Fruit fly (Drosophila melanogaster) whole organism, embryonic: ENCODE data around the gene CG12194.

Source experiments
- Antp ChIP-seq: fragments of 200-800 bp; sonication (Bioruptor generic); optimal IDR thresholded peaks from 3 replicates; lab custom pipeline; 2016; ENCODE audit warnings: missing biosample characterization, missing genetic modification characterization
- Asciz ChIP-seq: fragments of 200-800 bp; sonication (Bioruptor generic); optimal IDR thresholded peaks from 2 replicates; lab custom pipeline; 2017; ENCODE audit warnings: missing biosample characterization, mild to moderate bottlenecking, missing genetic modification characterization, missing genetic modification reagents
- BtbVII ChIP-seq: fragments of 200-800 bp; sonication (Bioruptor generic); optimal IDR thresholded peaks from 3 replicates; lab custom pipeline; 2017; ENCODE audit warnings: missing biosample characterization, mild to moderate bottlenecking, missing genetic modification characterization
- Bteb2 ChIP-seq: fragments of 200-800 bp; sonication (Bioruptor generic); optimal IDR thresholded peaks from 2 replicates; lab custom pipeline; 2016; ENCODE audit warnings: missing biosample characterization, missing genetic modification characterization
- CG10366 ChIP-seq: fragments of 200-800 bp; sonication (Bioruptor generic); IDR thresholded peaks from 2 replicates; pipeline ENCODE4 v1.3.6; 2022; ENCODE audit warnings: missing biosample characterization, missing genetic modification characterization
- CG1233 ChIP-seq: fragments of 200-800 bp; sonication (Bioruptor generic); optimal IDR thresholded peaks from 4 replicates; lab custom pipeline; 2018; ENCODE audit warnings: missing biosample characterization, mild to moderate bottlenecking, missing genetic modification characterization
- CG12659 ChIP-seq: fragments of 200-800 bp; sonication (Bioruptor generic); optimal IDR thresholded peaks from 3 replicates; lab custom pipeline; 2017; ENCODE audit warnings: mild to moderate bottlenecking, missing biosample characterization, missing genetic modification reagents, missing genetic modification characterization
- CG12744 ChIP-seq: fragments of 200-800 bp; sonication (Bioruptor generic); optimal IDR thresholded peaks from 2 replicates; lab custom pipeline; 2016; ENCODE audit warnings: missing biosample characterization, missing genetic modification characterization
- CG12942 ChIP-seq: fragments of 200-800 bp; sonication (Bioruptor generic); optimal IDR thresholded peaks from 3 replicates; lab custom pipeline; 2016; ENCODE audit warnings: missing biosample characterization, missing genetic modification characterization
- CG13624 ChIP-seq: fragments of 200-800 bp; sonication (Bioruptor generic); optimal IDR thresholded peaks from 2 replicates; lab custom pipeline; 2016; ENCODE audit warnings: missing biosample characterization, missing genetic modification characterization
- CG15696 ChIP-seq: fragments of 200-800 bp; sonication (Bioruptor generic); optimal IDR thresholded peaks from 2 replicates; lab custom pipeline; 2019; ENCODE audit warnings: missing biosample characterization, mild to moderate bottlenecking, missing genetic modification characterization, moderate library complexity
- CG16815 ChIP-seq: fragments of 200-800 bp; sonication (Bioruptor generic); optimal IDR thresholded peaks from 3 replicates; lab custom pipeline; 2017; ENCODE audit warnings: missing biosample characterization, mild to moderate bottlenecking, missing genetic modification characterization
- CG17612 ChIP-seq: fragments of 200-800 bp; sonication (Bioruptor generic); IDR thresholded peaks from 2 replicates; pipeline ENCODE4 v1.3.6; 2022; ENCODE audit warnings: missing biosample characterization, missing genetic modification characterization
- CG17802 ChIP-seq: fragments of 200-800 bp; sonication (Bioruptor generic); optimal IDR thresholded peaks from 2 replicates; lab custom pipeline; 2018; ENCODE audit warnings: missing biosample characterization, mild to moderate bottlenecking, missing genetic modification characterization, moderate library complexity
- CG18476 ChIP-seq: fragments of 200-800 bp; sonication (Bioruptor generic); optimal IDR thresholded peaks from 2 replicates; lab custom pipeline; 2016; ENCODE audit warnings: missing biosample characterization, mild to moderate bottlenecking, missing genetic modification characterization
- CG2875 ChIP-seq: fragments of 200-800 bp; sonication (Bioruptor generic); optimal IDR thresholded peaks from 2 replicates; lab custom pipeline; 2017; ENCODE audit warnings: missing biosample characterization, mild to moderate bottlenecking, missing genetic modification characterization, missing genetic modification reagents
- CG30403 ChIP-seq: fragments of 200-800 bp; sonication (Bioruptor generic); optimal IDR thresholded peaks from 3 replicates; lab custom pipeline; 2016; ENCODE audit warnings: missing biosample characterization, missing genetic modification characterization
- CG34376 ChIP-seq: fragments of 200-800 bp; sonication (Bioruptor generic); optimal IDR thresholded peaks from 2 replicates; lab custom pipeline; 2018; ENCODE audit warnings: missing biosample characterization, mild to moderate bottlenecking, missing genetic modification characterization
- CG3726 ChIP-seq: fragments of 200-800 bp; sonication (Bioruptor generic); IDR thresholded peaks from 3 replicates; pipeline ENCODE4, ENCODE4 v1.3.6; 2022; ENCODE audit warnings: missing biosample characterization, missing genetic modification characterization
- CG4328 ChIP-seq: fragments of 200-800 bp; sonication (Bioruptor generic); optimal IDR thresholded peaks from 3 replicates; lab custom pipeline; 2017; ENCODE audit warnings: missing biosample characterization, missing genetic modification reagents, missing genetic modification characterization
- CG4707 ChIP-seq: fragments of 200-800 bp; sonication (Bioruptor generic); optimal IDR thresholded peaks from 2 replicates; lab custom pipeline; 2018; ENCODE audit warnings: missing biosample characterization, mild to moderate bottlenecking, missing genetic modification characterization, moderate library complexity
- CG6272 ChIP-seq: fragments of 200-800 bp; sonication (Bioruptor generic); IDR thresholded peaks from 2 replicates; pipeline ENCODE4 v1.3.6; 2022; ENCODE audit warnings: missing biosample characterization, missing genetic modification characterization
- CG6683 ChIP-seq: fragments of 200-800 bp; sonication (Bioruptor generic); optimal IDR thresholded peaks from 2 replicates; lab custom pipeline; 2017; ENCODE audit warnings: missing biosample characterization, mild to moderate bottlenecking, missing genetic modification characterization, missing genetic modification reagents
- CG7745 ChIP-seq: fragments of 200-800 bp; sonication (Bioruptor generic); optimal IDR thresholded peaks from 2 replicates; lab custom pipeline; 2018; ENCODE audit warnings: missing biosample characterization, mild to moderate bottlenecking, missing genetic modification characterization, moderate library complexity
- D ChIP-seq, 2 experiments: fragments of 200-800 bp in 1 of 2; fragments of >200 bp in 1 of 2; sonication (Bioruptor generic) in 1 of 2; optimal IDR thresholded peaks; 2 replicates in 1 of 2; 3 replicates in 1 of 2; lab custom pipeline; 2017; ENCODE audit warnings: mild to moderate bottlenecking in 1 of 2, missing biosample characterization in 1 of 2, missing genetic modification characterization in 1 of 2, missing genetic modification reagents in 1 of 2
- D19B ChIP-seq: fragments of 200-800 bp; sonication (Bioruptor generic); optimal IDR thresholded peaks from 2 replicates; lab custom pipeline; 2017; ENCODE audit warnings: missing biosample characterization, mild to moderate bottlenecking, missing genetic modification characterization
- Dek ChIP-seq: fragments of 200-800 bp; sonication (Bioruptor generic); optimal IDR thresholded peaks from 3 replicates; lab custom pipeline; 2019; ENCODE audit warnings: missing biosample characterization, mild to moderate bottlenecking, missing genetic modification characterization, moderate library complexity
- Dp ChIP-seq: fragments of 200-800 bp; sonication (Bioruptor generic); optimal IDR thresholded peaks from 2 replicates; lab custom pipeline; 2018; ENCODE audit warnings: missing biosample characterization, mild to moderate bottlenecking, missing genetic modification characterization, moderate library complexity
- Gsc ChIP-seq: fragments of 200-800 bp; sonication (Bioruptor generic); IDR thresholded peaks from 2 replicates; pipeline ENCODE4 v1.3.6; 2022; ENCODE audit warnings: missing biosample characterization, missing genetic modification characterization
- Hr39 ChIP-seq: fragments of >200 bp; optimal IDR thresholded peaks from 2 replicates; lab custom pipeline; 2017
- Hr51 ChIP-seq, 2 experiments: fragments of 200-800 bp; sonication (Bioruptor generic); optimal IDR thresholded peaks; 2 replicates in 1 of 2; 3 replicates in 1 of 2; lab custom pipeline; 2016 to 2018; ENCODE audit warnings: missing biosample characterization in 2 of 2, missing genetic modification characterization in 2 of 2, mild to moderate bottlenecking in 1 of 2, moderate library complexity in 1 of 2
- Jarid2 ChIP-seq: fragments of 200-800 bp; sonication (Bioruptor generic); optimal IDR thresholded peaks from 3 replicates; lab custom pipeline; 2017; ENCODE audit warnings: mild to moderate bottlenecking, missing biosample characterization, missing genetic modification reagents, missing genetic modification characterization
- Kr ChIP-seq: fragments of 200-800 bp; sonication (Bioruptor generic); optimal IDR thresholded peaks from 2 replicates; lab custom pipeline; 2017; ENCODE audit warnings: missing biosample characterization, mild to moderate bottlenecking, missing genetic modification characterization
- NC2α ChIP-seq: fragments of 200-800 bp; sonication (Bioruptor generic); optimal IDR thresholded peaks from 2 replicates; lab custom pipeline; 2016; ENCODE audit warnings: missing biosample characterization, missing genetic modification characterization
- Nf-YB ChIP-seq: fragments of 200-800 bp; sonication (Bioruptor generic); optimal IDR thresholded peaks from 3 replicates; lab custom pipeline; 2019; ENCODE audit warnings: missing biosample characterization, mild to moderate bottlenecking, missing genetic modification characterization, moderate library complexity
- Ptx1 ChIP-seq: fragments of 200-800 bp; sonication (Bioruptor generic); IDR thresholded peaks from 2 replicates; pipeline ENCODE4 v1.3.6; 2022; ENCODE audit warnings: missing biosample characterization, missing genetic modification characterization
- Rfx ChIP-seq: fragments of 200-800 bp; sonication (Bioruptor generic); IDR thresholded peaks from 2 replicates; pipeline ENCODE4 v1.3.6; 2022; ENCODE audit warnings: missing biosample characterization, missing genetic modification characterization
- Vsx1 ChIP-seq: fragments of 200-800 bp; sonication (Bioruptor generic); optimal IDR thresholded peaks from 2 replicates; lab custom pipeline; 2017; ENCODE audit warnings: missing biosample characterization, mild to moderate bottlenecking, missing genetic modification characterization, missing genetic modification reagents
- chm ChIP-seq: fragments of 200-800 bp; sonication (Bioruptor generic); IDR thresholded peaks from 2 replicates; pipeline ENCODE4 v1.3.6; 2022; ENCODE audit warnings: missing biosample characterization, missing genetic modification characterization
- dati ChIP-seq: fragments of 200-800 bp; sonication (Bioruptor generic); IDR thresholded peaks from 2 replicates; pipeline ENCODE4 v1.3.6; 2022; ENCODE audit warnings: missing biosample characterization, missing genetic modification characterization
- exex ChIP-seq: fragments of 200-800 bp; sonication (Bioruptor generic); optimal IDR thresholded peaks from 4 replicates; lab custom pipeline; 2018; ENCODE audit warnings: missing biosample characterization, mild to moderate bottlenecking, missing genetic modification characterization, moderate library complexity
- jing ChIP-seq: fragments of 200-800 bp; sonication (Bioruptor generic); optimal IDR thresholded peaks from 2 replicates; lab custom pipeline; 2018; ENCODE audit warnings: missing biosample characterization, mild to moderate bottlenecking, missing genetic modification characterization
- lilli ChIP-seq: fragments of 200-800 bp; sonication (Bioruptor generic); optimal IDR thresholded peaks from 3 replicates; lab custom pipeline; 2016; ENCODE audit warnings: missing biosample characterization, missing genetic modification characterization
- nau ChIP-seq: fragments of 200-800 bp; sonication (Bioruptor generic); optimal IDR thresholded peaks from 3 replicates; lab custom pipeline; 2017; ENCODE audit warnings: missing biosample characterization, mild to moderate bottlenecking, missing genetic modification characterization, missing genetic modification reagents
- otp ChIP-seq: fragments of 200-800 bp; sonication (Bioruptor generic); IDR thresholded peaks from 3 replicates; pipeline ENCODE4, ENCODE4 v1.3.6; 2022; ENCODE audit warnings: missing biosample characterization, missing genetic modification characterization
- pnt ChIP-seq: fragments of 200-800 bp; sonication (Bioruptor generic); optimal IDR thresholded peaks from 3 replicates; lab custom pipeline; 2016; ENCODE audit warnings: missing biosample characterization, missing genetic modification characterization
- rib ChIP-seq: fragments of 200-800 bp; sonication (Bioruptor generic); IDR thresholded peaks from 2 replicates; pipeline ENCODE4 v1.3.6; 2022; ENCODE audit warnings: missing biosample characterization, missing genetic modification characterization
- schlank ChIP-seq: fragments of 200-800 bp; sonication (Bioruptor generic); optimal IDR thresholded peaks from 2 replicates; lab custom pipeline; 2018; ENCODE audit warnings: missing biosample characterization, mild to moderate bottlenecking, missing genetic modification characterization
- sd ChIP-seq: fragments of 200-800 bp; sonication (Bioruptor generic); optimal IDR thresholded peaks from 3 replicates; lab custom pipeline; 2018; ENCODE audit warnings: missing biosample characterization, mild to moderate bottlenecking, missing genetic modification characterization, moderate library complexity
- slou ChIP-seq: fragments of 200-800 bp; sonication (Bioruptor generic); optimal IDR thresholded peaks from 3 replicates; lab custom pipeline; 2016; ENCODE audit warnings: missing biosample characterization, missing genetic modification characterization
- vvl ChIP-seq: fragments of 200-800 bp; sonication (Bioruptor generic); IDR thresholded peaks from 2 replicates; pipeline ENCODE4 v1.3.6; 2022; ENCODE audit warnings: missing biosample characterization, missing genetic modification characterization

CG12194 gene

DNA sequence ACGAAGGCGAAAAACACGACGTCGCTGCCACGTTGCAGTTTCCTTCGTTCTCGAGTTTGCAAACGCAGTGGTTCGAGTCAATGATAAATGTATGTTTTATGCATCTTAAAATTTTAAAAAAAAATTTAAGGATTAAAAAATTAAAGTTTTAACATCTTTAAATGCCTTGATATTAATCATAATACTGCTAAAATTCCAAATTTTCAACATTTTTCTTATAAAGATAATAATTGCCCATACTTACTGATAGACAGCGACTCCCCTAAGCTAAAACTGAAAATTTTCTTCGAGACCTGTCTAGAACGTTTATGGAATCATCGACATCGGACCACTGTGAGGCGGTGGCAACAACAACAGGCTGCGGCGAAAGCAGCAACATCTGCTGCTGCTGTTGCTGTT lies 16.8 kb upstream of the CG12194 start (continued):
- TF ChIP-seq NC2α (GFP tag; lab: Kevin White, UChicago): no peak
- no peak for TF ChIP-seq pnt (GFP tag; lab: Kevin White, UChicago)
- peak; percentile 63 for TF ChIP-seq nau (GFP tag; lab: Kevin White, UChicago)
- no peak for TF ChIP-seq CG3726 (GFP tag; lab: Robert Waterston, UW)
- no peak for TF ChIP-seq CG17802 (tag; lab: Kevin White, UChicago)
- no peak for TF ChIP-seq Nf-YB
- peak; percentile 57 for TF ChIP-seq CG6683
- TF ChIP-seq CG34376 (GFP tag; lab: Kevin White, UChicago): peak; percentile 65
- peak; percentile 1 for TF ChIP-seq Bteb2 (GFP tag; lab: Kevin White, UChicago)
- peak; percentile 39 for TF ChIP-seq CG10366 (GFP tag; lab: Robert Waterston, UW)
- peak; percentile 42 for TF ChIP-seq CG16815 (GFP tag; lab: Kevin White, UChicago)
- TF ChIP-seq BtbVII (GFP tag; lab: Kevin White, UChicago): peak; percentile 70
- no peak for TF ChIP-seq CG17612
- TF ChIP-seq jing (GFP tag; lab: Kevin White, UChicago): no peak
- TF ChIP-seq Dek (tag; lab: Kevin White, UChicago): peak; percentile 71
- TF ChIP-seq chm (GFP tag; lab: Robert Waterston, UW): no peak
- TF ChIP-seq Ptx1 (GFP tag; lab: Robert Waterston, UW): peak; percentile 70
- no peak for TF ChIP-seq CG6272
- no peak for TF ChIP-seq dati
- no peak for TF ChIP-seq CG13624 (GFP tag; lab: Kevin White, UChicago)
- peak; percentile 56 for TF ChIP-seq CG1233 (GFP tag; lab: Kevin White, UChicago)
- no peak for TF ChIP-seq Gsc (GFP tag; lab: Robert Waterston, UW)
- peak; percentile 27 for TF ChIP-seq schlank (tag; lab: Kevin White, UChicago)
- no peak for TF ChIP-seq CG4707 (GFP tag; lab: Kevin White, UChicago)
- TF ChIP-seq CG7745: no peak
- TF ChIP-seq Hr51 (GFP tag; optimal IDR thresholded peaks at IDR 0.05; lab: Kevin White, UChicago): peak; percentile 2 to 71
- peak; percentile 65 for TF ChIP-seq vvl (GFP tag; lab: Robert Waterston, UW)
- no peak for TF ChIP-seq CG4328 (GFP tag; lab: Kevin White, UChicago)
- TF ChIP-seq Antp (GFP tag; lab: Kevin White, UChicago): peak; percentile 44
- no peak for TF ChIP-seq Kr (GFP tag; lab: Kevin White, UChicago)
- peak; percentile 72 for TF ChIP-seq Rfx (GFP tag; lab: Robert Waterston, UW)
- peak; percentile 20; the same call in 1 of the 2 replicates for TF ChIP-seq rib (GFP tag; lab: Robert Waterston, UW)
- no peak for TF ChIP-seq D (optimal IDR thresholded peaks at IDR 0.05; lab: Kevin White, UChicago)
- peak; percentile 60 for TF ChIP-seq D (GFP tag; optimal IDR thresholded peaks at IDR 0.05; lab: Kevin White, UChicago)
- no peak for TF ChIP-seq Hr39
- peak; percentile 39 for TF ChIP-seq CG2875 (GFP tag; lab: Kevin White, UChicago)
- peak; percentile 57 for TF ChIP-seq Asciz
- peak; percentile 27 for TF ChIP-seq sd (tag; lab: Kevin White, UChicago)
- TF ChIP-seq otp (GFP tag; lab: Robert Waterston, UW): no peak
- peak; percentile 58 for TF ChIP-seq slou
- no peak for TF ChIP-seq Dp
- TF ChIP-seq CG15696 (tag; lab: Kevin White, UChicago): peak; percentile 26
- TF ChIP-seq exex (tag; lab: Kevin White, UChicago): peak; percentile 27
- TF ChIP-seq CG12942 (GFP tag; lab: Kevin White, UChicago): peak; percentile 23
- no peak for TF ChIP-seq Jarid2 (GFP tag; lab: Kevin White, UChicago)
- peak; percentile 64 for TF ChIP-seq lilli (GFP tag; lab: Kevin White, UChicago)
- no peak for TF ChIP-seq CG12744 (GFP tag; lab: Kevin White, UChicago)
- TF ChIP-seq CG12659: peak; percentile 69
- peak; percentile 65 for TF ChIP-seq CG18476 (GFP tag; lab: Kevin White, UChicago)
- peak; percentile 44 for TF ChIP-seq D19B (GFP tag; lab: Kevin White, UChicago)
- peak; percentile 60 for TF ChIP-seq CG30403 (GFP tag; lab: Kevin White, UChicago)
- TF ChIP-seq Vsx1 (GFP tag; lab: Kevin White, UChicago): no peak
